Worm (Caenorhabditis elegans) whole organism, late embryonic: ENCODE results near the gene flp-27.

ENCODE experiments used
- C08G9.2 ChIP-seq: sonication (generic microtip); optimal IDR thresholded peaks from 2 replicates; lab custom pipeline; 2016; ENCODE audit warnings: mild to moderate bottlenecking, missing genetic modification characterization, moderate library complexity, missing compliant biosample characterization
- F13H6.1 ChIP-seq: sonication (generic microtip); optimal IDR thresholded peaks from 2 replicates; lab custom pipeline; 2016; ENCODE audit warnings: missing genetic modification characterization, missing compliant biosample characterization
- K02D7.2 ChIP-seq: sonication (generic microtip); optimal IDR thresholded peaks from 2 replicates; lab custom pipeline; 2017; ENCODE audit warnings: mild to moderate bottlenecking, missing genetic modification characterization, missing compliant biosample characterization
- T23F11.4 ChIP-seq: fragments of 200-800 bp; sonication (Bioruptor generic); optimal IDR thresholded peaks from 2 replicates; lab custom pipeline; 2018; ENCODE audit warnings: mild to moderate bottlenecking, missing genetic modification characterization, missing compliant biosample characterization
- Y22D7AL.16 ChIP-seq: sonication (generic microtip); optimal IDR thresholded peaks from 2 replicates; lab custom pipeline; 2016; ENCODE audit warnings: missing genetic modification characterization, missing compliant biosample characterization
- ama-1 ChIP-seq: fragments of 150-350 bp; optimal IDR thresholded peaks from 2 replicates; lab custom pipeline; 2014
- ceh-14 ChIP-seq: sonication (generic microtip); optimal IDR thresholded peaks from 2 replicates; lab custom pipeline; 2016; ENCODE audit warnings: missing genotype, missing genetic modification characterization, missing compliant biosample characterization
- ceh-18 ChIP-seq: sonication (generic microtip); optimal IDR thresholded peaks from 2 replicates; lab custom pipeline; 2016; ENCODE audit warnings: missing genetic modification characterization, missing compliant biosample characterization
- ceh-19 ChIP-seq: fragments of 200-800 bp; sonication (Bioruptor generic); optimal IDR thresholded peaks from 2 replicates; lab custom pipeline; 2018; ENCODE audit warnings: mild to moderate bottlenecking, missing genetic modification characterization, missing compliant biosample characterization
- ceh-2 ChIP-seq: sonication (generic microtip); optimal IDR thresholded peaks from 2 replicates; lab custom pipeline; 2016; ENCODE audit warnings: missing genotype, missing genetic modification characterization, missing compliant biosample characterization
- ceh-24 ChIP-seq: sonication (generic microtip); optimal IDR thresholded peaks from 2 replicates; lab custom pipeline; 2016; ENCODE audit warnings: mild to moderate bottlenecking, missing genetic modification characterization, missing compliant biosample characterization
- ceh-31 ChIP-seq: sonication (generic microtip); optimal IDR thresholded peaks from 2 replicates; lab custom pipeline; 2016; ENCODE audit warnings: missing genetic modification characterization, missing compliant biosample characterization
- ceh-34 ChIP-seq: sonication (generic microtip); optimal IDR thresholded peaks from 2 replicates; lab custom pipeline; 2016; ENCODE audit warnings: mild to moderate bottlenecking, missing genetic modification characterization, missing compliant biosample characterization
- ceh-45 ChIP-seq: fragments of 200-800 bp; sonication (Bioruptor generic); IDR thresholded peaks from 2 replicates; pipeline ENCODE4 v1.3.6; 2022; ENCODE audit warnings: missing genetic modification reagents, missing genetic modification characterization, missing compliant biosample characterization
- ceh-9 ChIP-seq: sonication (generic microtip); optimal IDR thresholded peaks from 2 replicates; lab custom pipeline; 2016; ENCODE audit warnings: mild to moderate bottlenecking, missing genetic modification characterization, inconsistent platforms, missing compliant biosample characterization
- elt-2 ChIP-seq: sonication (generic microtip); optimal IDR thresholded peaks from 2 replicates; lab custom pipeline; 2016; ENCODE audit warnings: missing genetic modification reagents, missing genetic modification characterization, missing compliant biosample characterization
- elt-4 ChIP-seq: sonication (generic microtip); optimal IDR thresholded peaks from 2 replicates; lab custom pipeline; 2016; ENCODE audit warnings: missing genetic modification characterization, missing compliant biosample characterization
- eyg-1 ChIP-seq: sonication (generic microtip); optimal IDR thresholded peaks from 2 replicates; lab custom pipeline; 2016; ENCODE audit warnings: missing genotype, missing genetic modification characterization, missing compliant biosample characterization
- fkh-10 ChIP-seq: fragments of 150-350 bp; optimal IDR thresholded peaks from 2 replicates; lab custom pipeline; 2014; ENCODE audit warnings: missing biosample characterization, missing genetic modification reagents, missing genetic modification characterization
- gmeb-2 ChIP-seq: sonication (generic microtip); optimal IDR thresholded peaks from 2 replicates; lab custom pipeline; 2016; ENCODE audit warnings: missing genetic modification characterization, inconsistent platforms, missing compliant biosample characterization
- hlh-15 ChIP-seq: sonication (generic microtip); optimal IDR thresholded peaks from 2 replicates; lab custom pipeline; 2016; ENCODE audit warnings: missing genetic modification characterization, missing compliant biosample characterization
- hlh-30 ChIP-seq: sonication (generic microtip); optimal IDR thresholded peaks from 2 replicates; lab custom pipeline; 2017; ENCODE audit warnings: antibody characterized with exemption, missing genetic modification characterization, missing compliant biosample characterization; ENCODE audit not compliant: insufficient read depth
- hlh-6 ChIP-seq: sonication (generic microtip); optimal IDR thresholded peaks from 2 replicates; lab custom pipeline; 2016; ENCODE audit warnings: missing genotype, missing genetic modification characterization, missing compliant biosample characterization
- lim-6 ChIP-seq: sonication (generic microtip); optimal IDR thresholded peaks from 2 replicates; lab custom pipeline; 2016; ENCODE audit warnings: missing genetic modification characterization, missing compliant biosample characterization
- madf-2 ChIP-seq: sonication (generic microtip); optimal IDR thresholded peaks from 2 replicates; lab custom pipeline; 2017; ENCODE audit warnings: missing genetic modification characterization, missing compliant biosample characterization
- mec-3 ChIP-seq: sonication (generic microtip); optimal IDR thresholded peaks from 2 replicates; lab custom pipeline; 2016; ENCODE audit warnings: borderline replicate concordance, missing genetic modification characterization, missing compliant biosample characterization
- nfya-1 ChIP-seq: sonication (generic microtip); optimal IDR thresholded peaks from 2 replicates; lab custom pipeline; 2017; ENCODE audit warnings: missing genetic modification characterization, mild to moderate bottlenecking, missing compliant biosample characterization, antibody characterized with exemption, moderate library complexity
- nhr-232 ChIP-seq: sonication (generic microtip); optimal IDR thresholded peaks from 2 replicates; lab custom pipeline; 2016; ENCODE audit warnings: missing genetic modification characterization, missing compliant biosample characterization
- npax-4 ChIP-seq: sonication (generic microtip); optimal IDR thresholded peaks from 2 replicates; lab custom pipeline; 2016; ENCODE audit warnings: missing genetic modification characterization, missing compliant biosample characterization
- pag-3 ChIP-seq: sonication (generic microtip); optimal IDR thresholded peaks from 2 replicates; lab custom pipeline; 2016; ENCODE audit warnings: missing compliant biosample characterization, missing genetic modification characterization, borderline replicate concordance
- pax-1 ChIP-seq: fragments of 150-350 bp; optimal IDR thresholded peaks from 2 replicates; lab custom pipeline; 2014; ENCODE audit warnings: missing biosample characterization, missing genetic modification characterization
- pha-2 ChIP-seq: sonication (generic microtip); optimal IDR thresholded peaks from 2 replicates; lab custom pipeline; 2017; ENCODE audit warnings: mild to moderate bottlenecking, missing genetic modification characterization, missing compliant biosample characterization
- pha-4 ChIP-seq: fragments of 150-350 bp; optimal IDR thresholded peaks from 2 replicates; lab custom pipeline; 2018; ENCODE audit warnings: missing biosample characterization, missing genetic modification reagents, missing genetic modification characterization
- pqm-1 ChIP-seq: sonication (generic microtip); optimal IDR thresholded peaks from 2 replicates; lab custom pipeline; 2016; ENCODE audit warnings: missing genetic modification characterization, missing compliant biosample characterization
- pros-1 ChIP-seq: fragments of 150-350 bp; optimal IDR thresholded peaks from 2 replicates; lab custom pipeline; 2014; ENCODE audit warnings: missing biosample characterization, missing genetic modification reagents, missing genetic modification characterization
- ref-2 ChIP-seq: sonication (generic microtip); optimal IDR thresholded peaks from 2 replicates; lab custom pipeline; 2016; ENCODE audit warnings: missing genetic modification characterization, missing compliant biosample characterization
- sdc-2 ChIP-seq: sonication (generic microtip); optimal IDR thresholded peaks from 2 replicates; lab custom pipeline; 2016; ENCODE audit warnings: missing genotype, missing genetic modification characterization, missing compliant biosample characterization
- sox-4 ChIP-seq: sonication (generic microtip); optimal IDR thresholded peaks from 2 replicates; lab custom pipeline; 2017; ENCODE audit warnings: mild to moderate bottlenecking, missing genetic modification characterization, inconsistent platforms, missing compliant biosample characterization
- syd-9 ChIP-seq: sonication (generic microtip); optimal IDR thresholded peaks from 2 replicates; lab custom pipeline; 2016; ENCODE audit warnings: mild to moderate bottlenecking, missing genetic modification characterization, moderate library complexity, missing compliant biosample characterization
- tbx-2 ChIP-seq: sonication (generic microtip); optimal IDR thresholded peaks from 2 replicates; lab custom pipeline; 2016; ENCODE audit warnings: missing genetic modification characterization, missing compliant biosample characterization
- tbx-7 ChIP-seq: sonication (generic microtip); optimal IDR thresholded peaks from 2 replicates; lab custom pipeline; 2016; ENCODE audit warnings: missing genotype, missing genetic modification characterization, missing compliant biosample characterization
- ttx-3 ChIP-seq: sonication (generic microtip); optimal IDR thresholded peaks from 2 replicates; lab custom pipeline; 2016; ENCODE audit warnings: missing genetic modification reagents, missing genetic modification characterization, missing compliant biosample characterization
- unc-42 ChIP-seq: sonication (generic microtip); optimal IDR thresholded peaks from 2 replicates; lab custom pipeline; 2016; ENCODE audit warnings: missing genotype, missing genetic modification characterization, missing compliant biosample characterization
- unc-55 ChIP-seq: sonication (generic microtip); optimal IDR thresholded peaks from 2 replicates; lab custom pipeline; 2017; ENCODE audit warnings: missing biosample characterization, missing genetic modification reagents, missing genetic modification characterization
- unc-86 ChIP-seq: sonication (generic microtip); optimal IDR thresholded peaks from 2 replicates; lab custom pipeline; 2016; ENCODE audit warnings: missing genetic modification characterization, missing compliant biosample characterization
- zip-5 ChIP-seq: sonication (generic microtip); optimal IDR thresholded peaks from 2 replicates; lab custom pipeline; 2016; ENCODE audit warnings: missing genetic modification characterization, missing compliant biosample characterization
- ztf-16 ChIP-seq: sonication (generic microtip); optimal IDR thresholded peaks from 2 replicates; lab custom pipeline; 2017; ENCODE audit warnings: missing genetic modification characterization, missing compliant biosample characterization

The flp-27 gene

DNA sequence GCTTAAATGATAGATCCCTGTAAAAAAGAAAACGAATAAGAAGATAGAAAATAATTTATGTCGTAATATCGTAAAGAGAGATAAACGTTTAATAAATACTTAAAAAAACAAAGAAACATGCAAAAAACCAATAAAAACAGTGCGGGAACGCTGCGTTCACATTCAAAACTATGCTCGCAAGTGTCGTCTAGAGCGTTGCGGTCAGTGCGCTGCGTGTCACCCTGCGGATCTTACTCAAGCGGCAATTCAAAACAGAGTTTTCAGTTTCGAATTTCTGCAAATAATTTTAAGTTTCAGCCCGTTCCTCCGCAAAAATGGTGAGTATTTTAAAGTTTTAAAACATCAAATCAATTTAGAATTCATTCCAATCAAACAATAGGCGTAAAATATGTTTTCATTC lies 34.0 kb downstream of the flp-27 start, which contains the start of the genes tiar-1 and lelo-4:
Gene tiar-1, minus strand, starts transcription at position 17 of the 400 bp plus-strand sequence.
Gene lelo-4, plus strand, starts transcription at position 118 of the 400 bp plus-strand sequence.
- TF ChIP-seq syd-9 (tag; lab: Kevin White, UChicago) (no peak), ama-1 (lab: Kevin White, UChicago) (no peak), ceh-14 (tag; lab: Kevin White, UChicago) (no peak), pha-4 (tag; lab: Kevin White, UChicago) (no peak), gmeb-2 (tag; lab: Kevin White, UChicago) (no peak), ttx-3 (tag; lab: Kevin White, UChicago) (no peak), mec-3 (tag; lab: Kevin White, UChicago) (no peak), sdc-2 (tag; lab: Kevin White, UChicago) (no peak), ceh-2 (tag; lab: Kevin White, UChicago) (peak; percentile 2), Y22D7AL.16 (no peak), tbx-7 (tag; lab: Kevin White, UChicago) (no peak), hlh-15 (tag; lab: Kevin White, UChicago) (no peak), nhr-232 (tag; lab: Kevin White, UChicago) (no peak), pax-1 (tag; lab: Kevin White, UChicago) (no peak), npax-4 (tag; lab: Kevin White, UChicago) (no peak), unc-42 (no peak), pqm-1 (no peak), unc-55 (peak; percentile 5), ref-2 (no peak), C08G9.2 (tag; lab: Kevin White, UChicago) (no peak), elt-2 (tag; lab: Kevin White, UChicago) (peak; percentile 52), hlh-6 (no peak), hlh-30 (tag; lab: Kevin White, UChicago) (no peak), eyg-1 (tag; lab: Kevin White, UChicago) (no peak), madf-2 (tag; lab: Kevin White, UChicago) (no peak), nfya-1 (peak; percentile 50), ceh-24 (tag; lab: Kevin White, UChicago) (no peak), sox-4 (tag; lab: Kevin White, UChicago) (no peak), pros-1 (tag; lab: Kevin White, UChicago) (no peak), ceh-9 (tag; lab: Kevin White, UChicago) (no peak), ceh-34 (peak; percentile 50), zip-5 (tag; lab: Kevin White, UChicago) (no peak), ceh-45 (GFP tag; lab: Robert Waterston, UW) (no peak), unc-86 (tag; lab: Kevin White, UChicago) (no peak), F13H6.1 (tag; lab: Kevin White, UChicago) (no peak), ceh-31 (tag; lab: Kevin White, UChicago) (peak; percentile 59), lim-6 (tag; lab: Kevin White, UChicago) (no peak)

DNA sequence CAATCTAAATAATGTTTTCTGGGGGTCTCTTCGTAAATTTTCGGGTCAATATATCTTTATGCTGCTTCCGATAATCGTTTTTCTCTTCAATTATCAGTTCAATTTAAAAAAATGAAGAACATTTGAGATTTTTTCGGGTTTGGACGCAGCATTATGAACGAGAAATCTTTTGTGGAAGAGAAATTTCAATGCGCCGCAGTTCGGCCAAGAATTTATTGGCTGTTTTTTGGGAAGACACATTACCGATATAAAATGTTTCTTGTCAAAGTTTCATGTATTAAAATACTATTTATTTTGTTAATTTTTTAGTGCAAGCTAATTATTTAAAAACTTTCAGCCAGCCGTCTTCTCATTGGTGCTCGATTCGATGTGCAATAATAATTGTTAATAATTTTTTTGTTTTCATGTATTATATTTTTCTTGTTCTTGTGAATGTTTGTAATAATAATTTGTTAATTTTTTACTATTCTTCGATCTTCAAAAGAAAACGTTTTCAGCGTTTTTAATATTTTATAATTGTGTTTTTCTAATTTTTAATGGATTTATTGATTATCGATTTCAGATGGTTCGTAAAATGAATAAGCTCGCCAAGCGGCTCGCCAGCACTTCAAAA lies 35.0 kb downstream of the flp-27 start, which contains the start of the genes C18A3.10 and C18A3.3:
Gene C18A3.10, minus strand, starts transcription at position 101 of the 613 bp plus-strand sequence.
Gene C18A3.3, plus strand, starts transcription at position 563 of the 613 bp plus-strand sequence.
- TF ChIP-seq ceh-31 (tag; lab: Kevin White, UChicago) (no peak), nhr-232 (tag; lab: Kevin White, UChicago) (no peak), eyg-1 (tag; lab: Kevin White, UChicago) (no peak)
- TF ChIP-seq, all 69 proteins: peak for 0

DNA sequence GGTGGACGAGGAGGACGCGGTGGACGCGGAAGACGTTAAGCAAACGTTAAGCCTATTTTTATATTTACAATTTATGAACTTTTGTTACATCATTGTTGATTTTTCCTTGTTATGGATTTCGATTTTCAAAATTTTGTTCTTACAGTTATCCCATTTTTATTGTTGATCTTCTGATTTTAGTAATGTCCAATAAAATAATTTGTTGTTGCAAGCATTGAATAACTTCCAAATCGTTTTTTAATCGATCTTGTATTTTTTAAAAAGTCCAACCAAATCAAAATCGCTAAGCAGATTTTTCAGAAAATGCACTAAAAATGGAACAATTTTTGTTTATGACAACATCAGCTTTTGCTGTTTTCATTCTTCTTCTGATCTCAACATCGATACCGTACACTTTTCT lies 37.0 kb downstream of the flp-27 start, which contains the start of gene zipt-3:
Gene zipt-3, plus strand, starts transcription at position 301 of the 400 bp plus-strand sequence.
- TF ChIP-seq unc-86 (tag; lab: Kevin White, UChicago) = no peak
- TF ChIP-seq ceh-9 (tag; lab: Kevin White, UChicago) = no peak
- TF ChIP-seq fkh-10 (GFP tag; lab: Kevin White, UChicago) = no peak
- TF ChIP-seq unc-55 = no peak
- TF ChIP-seq F13H6.1 (tag; lab: Kevin White, UChicago) = no peak
- TF ChIP-seq T23F11.4 (GFP tag; lab: Kevin White, UChicago) = no peak
- TF ChIP-seq elt-4 (tag; lab: Kevin White, UChicago) = no peak
- TF ChIP-seq ceh-31 (tag; lab: Kevin White, UChicago) = no peak
- TF ChIP-seq ref-2 = no peak
- no peak for TF ChIP-seq pag-3 (tag; lab: Kevin White, UChicago)
- TF ChIP-seq ceh-19 (GFP tag; lab: Kevin White, UChicago) = no peak
- TF ChIP-seq eyg-1 (tag; lab: Kevin White, UChicago) = no peak
- no peak for TF ChIP-seq gmeb-2 (tag; lab: Kevin White, UChicago)
- no peak for TF ChIP-seq tbx-2 (tag; lab: Kevin White, UChicago)
- TF ChIP-seq ceh-18 (tag; lab: Kevin White, UChicago) = no peak
- no peak for TF ChIP-seq K02D7.2 (tag; lab: Kevin White, UChicago)
- TF ChIP-seq ceh-45 (GFP tag; lab: Robert Waterston, UW) = no peak
- no peak for TF ChIP-seq ztf-16 (tag; lab: Kevin White, UChicago)
- no peak for TF ChIP-seq pha-2 (tag; lab: Kevin White, UChicago)
- TF ChIP-seq ttx-3 (tag; lab: Kevin White, UChicago) = no peak
